Worm (Caenorhabditis elegans) whole organism, L2 larva: Measurements from ENCODE around the gene F41G3.10.

ENCODE experiments used
- ama-1 ChIP-seq: fragments of 150-350 bp; optimal IDR thresholded peaks from 2 replicates; lab custom pipeline; 2018; ENCODE audit warnings: inconsistent platforms
- lin-39 ChIP-seq: fragments of 150-350 bp; optimal IDR thresholded peaks from 2 replicates; lab custom pipeline; 2014; ENCODE audit warnings: missing biosample characterization, missing genetic modification reagents, missing genetic modification characterization
- snpc-4 ChIP-seq: fragments of 150-350 bp; optimal IDR thresholded peaks from 2 replicates; lab custom pipeline; 2014; ENCODE audit warnings: missing biosample characterization, missing genetic modification characterization
- unc-39 ChIP-seq: fragments of 150-350 bp; optimal IDR thresholded peaks from 2 replicates; lab custom pipeline; 2014; ENCODE audit warnings: missing biosample characterization, missing genetic modification characterization
- unc-55 ChIP-seq: fragments of 150-350 bp; sonication (generic microtip); optimal IDR thresholded peaks from 3 replicates; lab custom pipeline; 2014; ENCODE audit warnings: missing biosample characterization, missing genetic modification reagents, missing genetic modification characterization
- unc-62 ChIP-seq: fragments of 150-350 bp; optimal IDR thresholded peaks from 2 replicates; lab custom pipeline; 2014; ENCODE audit warnings: missing biosample characterization, missing genetic modification reagents, missing genetic modification characterization
- ztf-11 ChIP-seq: sonication (generic microtip); optimal IDR thresholded peaks from 2 replicates; lab custom pipeline; 2017; ENCODE audit warnings: missing biosample characterization, missing genetic modification characterization
- ztf-4 ChIP-seq: fragments of 150-350 bp; optimal IDR thresholded peaks from 2 replicates; lab custom pipeline; 2014; ENCODE audit warnings: missing biosample characterization, missing genetic modification characterization

ce11 chrII:6776418-6777034 lies 27.2 kb upstream of the F41G3.10 start, which contains the start of gene ssup-72:
- TF ChIP-seq unc-39 (tag; lab: Kevin White, UChicago) (no peak), ama-1 (lab: Kevin White, UChicago) (no peak), unc-55 (peak; percentile 73), lin-39 (tag; lab: Kevin White, UChicago) (no peak), ztf-11 (tag; lab: Kevin White, UChicago) (no peak), ztf-4 (tag; lab: Kevin White, UChicago) (peak; percentile 7), snpc-4 (tag; lab: Kevin White, UChicago) (no peak), unc-62 (no peak)
